Fruit fly (Drosophila melanogaster) whole organism, prepupa: ENCODE measurements around the gene abd-A.

Experiments used
- Blimp-1 ChIP-seq: fragments of 200-800 bp; sonication (Bioruptor generic); optimal IDR thresholded peaks from 3 replicates; lab custom pipeline; 2017; ENCODE audit warnings: missing biosample characterization, missing genetic modification characterization, mild to moderate bottlenecking, moderate library complexity, missing genetic modification reagents
- CG10669 ChIP-seq: fragments of 200-800 bp; sonication (Bioruptor generic); optimal IDR thresholded peaks from 3 replicates; lab custom pipeline; 2018; ENCODE audit warnings: missing biosample characterization, mild to moderate bottlenecking, missing genetic modification characterization, moderate library complexity
- CG11294 ChIP-seq: fragments of 200-800 bp; sonication (Bioruptor generic); IDR thresholded peaks from 2 replicates; pipeline ENCODE4 v1.3.6; 2022; ENCODE audit warnings: missing biosample characterization, missing genetic modification characterization
- CG11902 ChIP-seq: fragments of 200-800 bp; sonication (Bioruptor generic); optimal IDR thresholded peaks from 3 replicates; lab custom pipeline; 2016; ENCODE audit warnings: missing biosample characterization, missing genetic modification characterization
- CG15336 ChIP-seq: fragments of 200-800 bp; sonication (Bioruptor generic); IDR thresholded peaks from 2 replicates; pipeline ENCODE4 v1.3.6; 2022; ENCODE audit warnings: missing biosample characterization, missing genetic modification characterization
- CG1621 ChIP-seq: fragments of 200-800 bp; sonication (Bioruptor generic); optimal IDR thresholded peaks from 3 replicates; lab custom pipeline; 2018; ENCODE audit warnings: missing biosample characterization, mild to moderate bottlenecking, missing genetic modification characterization
- CG3032 ChIP-seq: fragments of 200-800 bp; optimal IDR thresholded peaks from 2 replicates; lab custom pipeline; 2019; ENCODE audit warnings: missing biosample characterization, mild to moderate bottlenecking, missing genetic modification characterization, moderate library complexity
- CG31627 ChIP-seq: fragments of 200-800 bp; sonication (Bioruptor generic); optimal IDR thresholded peaks from 3 replicates; lab custom pipeline; 2016; ENCODE audit warnings: missing biosample characterization, missing genetic modification characterization
- CG34406 ChIP-seq: fragments of 200-800 bp; sonication (Bioruptor generic); optimal IDR thresholded peaks from 3 replicates; lab custom pipeline; 2016; ENCODE audit warnings: missing biosample characterization, missing genetic modification characterization
- CG3919 ChIP-seq: fragments of 200-800 bp; sonication (Bioruptor generic); optimal IDR thresholded peaks from 3 replicates; lab custom pipeline; 2016; ENCODE audit warnings: missing biosample characterization, missing genetic modification characterization
- CG6163 ChIP-seq: fragments of 200-800 bp; sonication (Bioruptor generic); IDR thresholded peaks from 3 replicates; pipeline ENCODE4 v1.3.6; 2022; ENCODE audit warnings: missing biosample characterization, missing genetic modification characterization
- CG6276 ChIP-seq: fragments of 200-800 bp; sonication (Bioruptor generic); optimal IDR thresholded peaks from 2 replicates; lab custom pipeline; 2017; ENCODE audit warnings: missing biosample characterization, mild to moderate bottlenecking, missing genetic modification characterization
- CG6792 ChIP-seq: fragments of 200-800 bp; sonication (Bioruptor generic); optimal IDR thresholded peaks from 3 replicates; lab custom pipeline; 2016; ENCODE audit warnings: missing biosample characterization, missing genetic modification characterization
- CG6808 ChIP-seq: fragments of 200-800 bp; sonication (Bioruptor generic); optimal IDR thresholded peaks from 3 replicates; lab custom pipeline; 2017; ENCODE audit warnings: missing biosample characterization, missing genetic modification characterization, mild to moderate bottlenecking, moderate library complexity, missing genetic modification reagents
- CG6854 ChIP-seq: fragments of 200-800 bp; sonication (Bioruptor generic); optimal IDR thresholded peaks from 2 replicates; lab custom pipeline; 2017; ENCODE audit warnings: missing biosample characterization, mild to moderate bottlenecking, missing genetic modification characterization
- CG7368 ChIP-seq: fragments of 200-800 bp; sonication (Bioruptor generic); optimal IDR thresholded peaks from 3 replicates; lab custom pipeline; 2016; ENCODE audit warnings: missing biosample characterization, missing genetic modification characterization
- CG8319 ChIP-seq: fragments of 200-800 bp; sonication (Bioruptor generic); optimal IDR thresholded peaks from 3 replicates; lab custom pipeline; 2016; ENCODE audit warnings: missing biosample characterization, missing genetic modification characterization
- CG9139 ChIP-seq: fragments of 200-800 bp; sonication (Bioruptor generic); optimal IDR thresholded peaks from 3 replicates; lab custom pipeline; 2017; ENCODE audit warnings: missing biosample characterization, mild to moderate bottlenecking, missing genetic modification characterization
- Eip75B ChIP-seq: fragments of 200-800 bp; sonication (Bioruptor generic); optimal IDR thresholded peaks from 3 replicates; lab custom pipeline; 2016; ENCODE audit warnings: missing biosample characterization, missing genetic modification characterization
- Eip93F ChIP-seq: fragments of 200-800 bp; sonication (Bioruptor generic); optimal IDR thresholded peaks from 2 replicates; lab custom pipeline; 2016; ENCODE audit warnings: missing biosample characterization, mild to moderate bottlenecking, missing genetic modification characterization
- Ets96B ChIP-seq: fragments of 200-800 bp; optimal IDR thresholded peaks from 2 replicates; lab custom pipeline; 2019; ENCODE audit warnings: missing biosample characterization, mild to moderate bottlenecking, missing genetic modification characterization, moderate library complexity
- Gug ChIP-seq: fragments of 200-800 bp; sonication (Bioruptor generic); IDR thresholded peaks from 2 replicates; pipeline ENCODE4 v1.3.6; 2022; ENCODE audit warnings: missing biosample characterization, missing genetic modification characterization
- Hr39 ChIP-seq: fragments of 200-800 bp; sonication (Bioruptor generic); optimal IDR thresholded peaks from 2 replicates; lab custom pipeline; 2016; ENCODE audit warnings: missing biosample characterization, missing genetic modification characterization
- Hr4 ChIP-seq: fragments of 200-800 bp; sonication (Bioruptor generic); optimal IDR thresholded peaks from 3 replicates; lab custom pipeline; 2016; ENCODE audit warnings: missing biosample characterization, missing genetic modification characterization
- Smox ChIP-seq: fragments of 200-800 bp; sonication (Bioruptor generic); optimal IDR thresholded peaks from 3 replicates; lab custom pipeline; 2016; ENCODE audit warnings: missing biosample characterization, missing genetic modification characterization
- Sox14 ChIP-seq: fragments of 200-800 bp; sonication (Bioruptor generic); optimal IDR thresholded peaks from 3 replicates; lab custom pipeline; 2016; ENCODE audit warnings: missing biosample characterization, missing genetic modification characterization
- Sox15 ChIP-seq: fragments of 200-800 bp; sonication (Bioruptor generic); optimal IDR thresholded peaks from 3 replicates; lab custom pipeline; 2016; ENCODE audit warnings: missing biosample characterization, missing genetic modification characterization
- achi ChIP-seq: fragments of 200-800 bp; sonication (Bioruptor generic); optimal IDR thresholded peaks from 3 replicates; lab custom pipeline; 2016; ENCODE audit warnings: missing biosample characterization, missing genetic modification characterization
- acj6 ChIP-seq: fragments of 200-800 bp; sonication (Bioruptor generic); optimal IDR thresholded peaks from 3 replicates; lab custom pipeline; 2016; ENCODE audit warnings: missing biosample characterization, missing genetic modification characterization
- cyc ChIP-seq: fragments of 200-800 bp; sonication (Bioruptor generic); optimal IDR thresholded peaks from 3 replicates; lab custom pipeline; 2016; ENCODE audit warnings: missing biosample characterization, missing genetic modification characterization
- dsx ChIP-seq: fragments of 200-800 bp; optimal IDR thresholded peaks from 3 replicates; lab custom pipeline; 2019; ENCODE audit warnings: missing biosample characterization, mild to moderate bottlenecking, missing genetic modification characterization, moderate library complexity; ENCODE audit not compliant: poor library complexity, severe bottlenecking
- eg ChIP-seq: fragments of 200-800 bp; sonication (Bioruptor generic); IDR thresholded peaks from 3 replicates; pipeline ENCODE4 v1.3.6; 2022; ENCODE audit warnings: missing biosample characterization, missing genetic modification characterization
- lz ChIP-seq: fragments of 200-800 bp; sonication (Bioruptor generic); optimal IDR thresholded peaks from 3 replicates; lab custom pipeline; 2016; ENCODE audit warnings: missing biosample characterization, missing genetic modification characterization
- salr ChIP-seq, 2 experiments: fragments of 200-800 bp; sonication (Bioruptor generic); optimal IDR thresholded peaks; 3 replicates each; lab custom pipeline; 2016 to 2018; ENCODE audit warnings: missing biosample characterization in 2 of 2, missing genetic modification characterization in 2 of 2, mild to moderate bottlenecking in 1 of 2
- spab ChIP-seq: fragments of 200-800 bp; sonication (Bioruptor generic); optimal IDR thresholded peaks from 2 replicates; lab custom pipeline; 2017; ENCODE audit warnings: missing biosample characterization, mild to moderate bottlenecking, missing genetic modification characterization, missing genetic modification reagents
- svp ChIP-seq: fragments of 200-800 bp; sonication (Bioruptor generic); peaks from one replicate; lab custom pipeline; 2016; ENCODE audit warnings: missing biosample characterization, missing genetic modification characterization
- vri ChIP-seq: fragments of 200-800 bp; sonication (Bioruptor generic); optimal IDR thresholded peaks from 3 replicates; lab custom pipeline; 2016; ENCODE audit warnings: missing biosample characterization, mild to moderate bottlenecking, missing genetic modification characterization

Gene abd-A

dm6 chr3R:16791619-16792018 lies 38.2 kb downstream of the abd-A start:
- TF ChIP-seq Gug: no peak
- TF ChIP-seq dsx (GFP tag; lab: Kevin White, UChicago): no peak
- no peak for TF ChIP-seq CG6792 (GFP tag; lab: Kevin White, UChicago)
- TF ChIP-seq CG31627 (GFP tag; lab: Kevin White, UChicago): no peak
- TF ChIP-seq CG6163: no peak
- TF ChIP-seq Hr39 (GFP tag; lab: Kevin White, UChicago): no peak
- no peak for TF ChIP-seq CG34406
- TF ChIP-seq CG3032 (tag; lab: Kevin White, UChicago): no peak
- TF ChIP-seq, all 60 proteins: peak for 0

dm6 chr3R:16788011-16788410 lies 41.8 kb downstream of the abd-A start, which contains the start of gene Glut3:
TSS of gene Glut3 (plus strand) at chr3R:16788311.
- no peak for TF ChIP-seq lz
- no peak for TF ChIP-seq CG10669 (GFP tag; lab: Kevin White, UChicago)
- TF ChIP-seq Hr4: no peak
- TF ChIP-seq CG11294 (GFP tag; lab: Robert Waterston, UW): no peak
- no peak for TF ChIP-seq Eip93F (GFP tag; lab: Kevin White, UChicago)
- TF ChIP-seq spab (GFP tag; lab: Kevin White, UChicago): no peak
- no peak for TF ChIP-seq salr (GFP tag; optimal IDR thresholded peaks at IDR 0.05; lab: Kevin White, UChicago)
- TF ChIP-seq CG7368: no peak

dm6 chr3R:16787378-16787777 lies 42.5 kb downstream of the abd-A start:
- TF ChIP-seq Eip75B (no peak), svp (GFP tag; lab: Kevin White, UChicago) (no peak), CG6276 (GFP tag; lab: Kevin White, UChicago) (no peak), cyc (GFP tag; lab: Kevin White, UChicago) (no peak), CG6854 (GFP tag; lab: Kevin White, UChicago) (no peak), Smox (GFP tag; lab: Kevin White, UChicago) (no peak), CG31627 (GFP tag; lab: Kevin White, UChicago) (no peak), Sox14 (GFP tag; lab: Kevin White, UChicago) (no peak), CG6163 (no peak), CG1621 (tag; lab: Kevin White, UChicago) (no peak), Ets96B (tag; lab: Kevin White, UChicago) (no peak)

dm6 chr3R:16785056-16785455 lies 44.8 kb downstream of the abd-A start:
- no peak for TF ChIP-seq cyc (GFP tag; lab: Kevin White, UChicago)
- TF ChIP-seq svp (GFP tag; lab: Kevin White, UChicago): peak; percentile 81
- no peak for TF ChIP-seq CG6808
- no peak for TF ChIP-seq achi
- no peak for TF ChIP-seq Smox (GFP tag; lab: Kevin White, UChicago)

- TF ChIP-seq cyc (GFP tag; lab: Kevin White, UChicago) (no peak), Smox (GFP tag; lab: Kevin White, UChicago) (no peak), CG1621 (tag; lab: Kevin White, UChicago) (no peak), svp (GFP tag; lab: Kevin White, UChicago) (peak; percentile 26), CG34406 (no peak), vri (GFP tag; lab: Kevin White, UChicago) (no peak), CG11902 (no peak), CG6808 (no peak)
These were observed 45.9 kb downstream of the abd-A start for dm6 chr3R:16783976-16784375.

- no peak for TF ChIP-seq Blimp-1 (GFP tag; lab: Kevin White, UChicago)
- TF ChIP-seq Sox15 (GFP tag; lab: Kevin White, UChicago): no peak
- TF ChIP-seq Sox14 (GFP tag; lab: Kevin White, UChicago): no peak
- TF ChIP-seq lz: no peak
- no peak for TF ChIP-seq CG6276 (GFP tag; lab: Kevin White, UChicago)
- TF ChIP-seq acj6: no peak
- no peak for TF ChIP-seq CG9139 (GFP tag; lab: Kevin White, UChicago)
- TF ChIP-seq CG1621 (tag; lab: Kevin White, UChicago): no peak
- TF ChIP-seq eg: no peak
- no peak for TF ChIP-seq CG15336
- no peak for TF ChIP-seq Eip75B
- TF ChIP-seq CG6808: no peak
- TF ChIP-seq CG8319 (GFP tag; lab: Kevin White, UChicago): no peak
- no peak for TF ChIP-seq CG34406
- TF ChIP-seq CG3919 (GFP tag; lab: Kevin White, UChicago): no peak
- TF ChIP-seq CG7368: no peak
- no peak for TF ChIP-seq Eip93F (GFP tag; lab: Kevin White, UChicago)
These were observed 46.6 kb downstream of the abd-A start for dm6 chr3R:16783148-16783708.
